Fruit fly (Drosophila melanogaster) whole organism, embryonic: ENCODE measurements around the gene CG8891.

Experiments
- D ChIP-seq, 2 experiments: fragments of 200-800 bp in 1 of 2; fragments of >200 bp in 1 of 2; sonication (Bioruptor generic) in 1 of 2; optimal IDR thresholded peaks; 2 replicates in 1 of 2; 3 replicates in 1 of 2; lab custom pipeline; 2017; ENCODE audit warnings: mild to moderate bottlenecking in 1 of 2, missing biosample characterization in 1 of 2, missing genetic modification characterization in 1 of 2, missing genetic modification reagents in 1 of 2
- Dad ChIP-seq: fragments of 200-800 bp; sonication (Bioruptor generic); optimal IDR thresholded peaks from 3 replicates; lab custom pipeline; 2016; ENCODE audit warnings: missing biosample characterization, missing genetic modification characterization
- Dfd ChIP-seq, 2 experiments: fragments of >200 bp; optimal IDR thresholded peaks; 2 replicates each; lab custom pipeline; 2017; ENCODE audit warnings: missing biosample characterization in 2 of 2, missing genetic modification characterization in 2 of 2
- H2.0 ChIP-seq: fragments of 200-800 bp; sonication (Bioruptor generic); IDR thresholded peaks from 2 replicates; pipeline ENCODE4 v1.3.6; 2022; ENCODE audit warnings: missing biosample characterization, missing genetic modification characterization
- Optix ChIP-seq: fragments of 200-800 bp; sonication (Bioruptor generic); IDR thresholded peaks from 3 replicates; pipeline ENCODE4 v1.3.6; 2022; ENCODE audit warnings: missing biosample characterization, missing genetic modification characterization
- emc ChIP-seq: fragments of 200-800 bp; sonication (Bioruptor generic); optimal IDR thresholded peaks from 2 replicates; lab custom pipeline; 2016; ENCODE audit warnings: missing biosample characterization, missing genetic modification characterization
- ems ChIP-seq: fragments of 200-800 bp; sonication (Bioruptor generic); optimal IDR thresholded peaks from 3 replicates; lab custom pipeline; 2016; ENCODE audit warnings: missing biosample characterization, missing genetic modification characterization
- fd3F ChIP-seq: fragments of 200-800 bp; sonication (Bioruptor generic); optimal IDR thresholded peaks from 2 replicates; lab custom pipeline; 2018; ENCODE audit warnings: missing biosample characterization, mild to moderate bottlenecking, missing genetic modification characterization, moderate library complexity
- gsb ChIP-seq: fragments of 200-800 bp; sonication (Bioruptor generic); IDR thresholded peaks from 2 replicates; pipeline ENCODE4 v1.3.6; 2022; ENCODE audit warnings: missing biosample characterization, missing genetic modification characterization
- nerfin-1 ChIP-seq: fragments of 200-800 bp; sonication (Bioruptor generic); optimal IDR thresholded peaks from 3 replicates; lab custom pipeline; 2019; ENCODE audit warnings: missing biosample characterization, mild to moderate bottlenecking, missing genetic modification characterization, moderate library complexity
- pho ChIP-seq: fragments of 200-800 bp; sonication (Bioruptor generic); optimal IDR thresholded peaks from 2 replicates; lab custom pipeline; 2016; ENCODE audit warnings: missing biosample characterization, missing genetic modification characterization
- psq ChIP-seq: fragments of 200-800 bp; sonication (Bioruptor generic); optimal IDR thresholded peaks from 2 replicates; lab custom pipeline; 2017; ENCODE audit warnings: missing biosample characterization, missing genetic modification characterization
- ro ChIP-seq: fragments of 200-800 bp; sonication (Bioruptor generic); IDR thresholded peaks from 2 replicates; pipeline ENCODE4 v1.3.6; 2022; ENCODE audit warnings: missing biosample characterization, missing genetic modification characterization

DNA sequence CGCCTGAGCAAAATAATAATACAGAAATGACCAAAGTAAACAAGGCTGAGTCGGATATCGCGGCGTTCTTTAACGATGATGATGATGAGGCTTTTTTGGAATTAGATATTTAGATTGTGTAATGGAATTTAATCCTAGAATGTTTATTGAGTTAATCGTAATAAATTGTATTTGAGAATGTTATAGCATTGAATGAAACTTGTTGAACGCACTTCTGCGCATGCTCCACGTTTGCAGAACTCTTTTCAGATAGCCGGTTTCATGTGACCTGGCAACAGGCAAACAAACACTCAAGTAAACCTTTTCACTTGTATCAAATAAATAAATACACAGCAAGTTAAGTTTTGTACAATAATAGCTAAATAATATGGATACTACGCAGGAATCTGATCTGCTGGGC lies 21.1 kb downstream of the CG8891 start, which contains the start of gene CG34124:
- no peak for TF ChIP-seq gsb
- no peak for TF ChIP-seq Dfd (GFP tag; optimal IDR thresholded peaks at IDR 0.05; lab: Kevin White, UChicago)
- TF ChIP-seq fd3F (GFP tag; lab: Kevin White, UChicago) = no peak
- TF ChIP-seq D (optimal IDR thresholded peaks at IDR 0.05; lab: Kevin White, UChicago) = no peak
- TF ChIP-seq D (GFP tag; optimal IDR thresholded peaks at IDR 0.05; lab: Kevin White, UChicago) = no peak
- no peak for TF ChIP-seq emc (GFP tag; lab: Kevin White, UChicago)
- no peak for TF ChIP-seq Dad
- TF ChIP-seq Optix (GFP tag; lab: Robert Waterston, UW) = no peak
- no peak for TF ChIP-seq ro (GFP tag; lab: Robert Waterston, UW)
- no peak for TF ChIP-seq pho
- no peak for TF ChIP-seq H2.0 (GFP tag; lab: Robert Waterston, UW)
- TF ChIP-seq psq (GFP tag; lab: Kevin White, UChicago) = no peak
- TF ChIP-seq nerfin-1 (tag; lab: Kevin White, UChicago) = no peak
- no peak for TF ChIP-seq ems (GFP tag; lab: Kevin White, UChicago)
